Fruit fly (Drosophila melanogaster): Measurements from ENCODE around the gene slmb.

DNA sequence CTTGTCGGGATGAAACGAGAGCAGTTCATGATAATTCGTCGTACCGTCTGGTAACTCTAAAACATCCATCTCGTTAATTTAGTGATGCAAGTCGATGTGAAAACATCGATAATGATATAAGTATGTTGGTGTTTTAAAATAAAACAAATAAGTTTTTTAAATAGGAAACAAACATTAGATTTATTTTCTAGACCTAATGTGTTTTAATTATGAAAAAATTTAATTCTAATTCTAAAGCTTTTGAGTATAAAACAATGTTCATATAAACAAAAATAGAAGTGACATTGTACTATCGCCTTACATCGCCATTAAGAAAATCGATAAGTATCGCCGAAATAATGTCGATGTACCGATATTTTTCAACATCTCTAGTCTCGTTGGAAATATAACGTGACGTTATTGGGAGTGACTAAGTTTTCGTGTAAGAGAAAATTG, 16.2 kb downstream of the slmb start, which contains the start of gene Rab11:
- TF ChIP-seq Abd-B (GFP tag; optimal IDR thresholded peaks at IDR 0.05) (no peak), Dfd (GFP tag; optimal IDR thresholded peaks at IDR 0.05) (no peak), OdsH (GFP tag; optimal IDR thresholded peaks at IDR 0.05) (peak; percentile 44), usp (GFP tag; optimal IDR thresholded peaks at IDR 0.05) (no peak), h (GFP tag; optimal IDR thresholded peaks at IDR 0.05) (peak; percentile 70), lola (GFP tag; optimal IDR thresholded peaks at IDR 0.05) (no peak), Hr83 (GFP tag; optimal IDR thresholded peaks at IDR 0.05; ENCODE audit: poor library complexity, severe bottlenecking) (peak; percentile 56), N (GFP tag; optimal IDR thresholded peaks at IDR 0.05) (no peak), ey (GFP tag; optimal IDR thresholded peaks at IDR 0.05) (peak; percentile 35), dsf (GFP tag; optimal IDR thresholded peaks at IDR 0.05; ENCODE audit: borderline replicate concordance) (peak; percentile 41), Hr78 (GFP tag; optimal IDR thresholded peaks at IDR 0.05) (no peak), pan (optimal IDR thresholded peaks at IDR 0.05) (no peak), Mio (GFP tag; optimal IDR thresholded peaks at IDR 0.05) (no peak)
